Fruit fly (Drosophila melanogaster) whole organism, wandering third instar larva: ENCODE measurements around the gene CG4009.

Experiments
- Abd-B ChIP-seq: fragments of >200 bp; optimal IDR thresholded peaks from 2 replicates; lab custom pipeline; 2017; ENCODE audit warnings: missing biosample characterization, missing genetic modification characterization
- CG32264 ChIP-seq: fragments of 200-800 bp; sonication (Bioruptor generic); optimal IDR thresholded peaks from 2 replicates; lab custom pipeline; 2016; ENCODE audit warnings: missing biosample characterization, missing genetic modification characterization
- CG9705 ChIP-seq: fragments of 200-800 bp; sonication (Bioruptor generic); optimal IDR thresholded peaks from 2 replicates; lab custom pipeline; 2018; ENCODE audit warnings: missing biosample characterization, mild to moderate bottlenecking, missing genetic modification characterization
- CrebA ChIP-seq: fragments of 200-800 bp; sonication (Bioruptor generic); optimal IDR thresholded peaks from 2 replicates; lab custom pipeline; 2016; ENCODE audit warnings: missing biosample characterization, mild to moderate bottlenecking, missing genetic modification characterization, borderline replicate concordance
- Dfd ChIP-seq: fragments of >200 bp; optimal IDR thresholded peaks from 2 replicates; lab custom pipeline; 2017; ENCODE audit warnings: missing biosample characterization, missing genetic modification characterization
- HLH106 ChIP-seq: fragments of 200-800 bp; optimal IDR thresholded peaks from 3 replicates; lab custom pipeline; 2019; ENCODE audit warnings: missing biosample characterization, mild to moderate bottlenecking, missing genetic modification characterization, moderate library complexity
- Hnf4 ChIP-seq: fragments of 200-800 bp; sonication (Bioruptor generic); optimal IDR thresholded peaks from 2 replicates; lab custom pipeline; 2016; ENCODE audit warnings: missing biosample characterization, mild to moderate bottlenecking, missing genetic modification characterization
- Hr83 ChIP-seq: fragments of 200-300 bp; sonication (Bioruptor generic); optimal IDR thresholded peaks from 2 replicates; lab custom pipeline; 2016; ENCODE audit warnings: missing biosample characterization, mild to moderate bottlenecking, missing genetic modification characterization, moderate library complexity; ENCODE audit not compliant: poor library complexity, severe bottlenecking
- Mio ChIP-seq: sonication (Bioruptor generic); optimal IDR thresholded peaks from 2 replicates; lab custom pipeline; 2016; ENCODE audit warnings: missing biosample characterization, missing genetic modification characterization
- Myc ChIP-seq: fragments of >200 bp; optimal IDR thresholded peaks from 2 replicates; lab custom pipeline; 2017
- N ChIP-seq: fragments of >200 bp; optimal IDR thresholded peaks from 2 replicates; lab custom pipeline; 2018; ENCODE audit warnings: missing biosample characterization, missing external identifiers, missing genetic modification characterization
- OdsH ChIP-seq: fragments of 200-800 bp; sonication (Bioruptor generic); optimal IDR thresholded peaks from 2 replicates; lab custom pipeline; 2016; ENCODE audit warnings: missing biosample characterization, mild to moderate bottlenecking, missing genetic modification characterization
- Rel ChIP-seq, 2 experiments: fragments of 200-800 bp; sonication (Bioruptor generic) in 1 of 2; optimal IDR thresholded peaks; 2 replicates in 1 of 2; 3 replicates in 1 of 2; lab custom pipeline; 2016 to 2019; ENCODE audit warnings: mild to moderate bottlenecking in 2 of 2, missing biosample characterization in 2 of 2, missing genetic modification characterization in 2 of 2, moderate library complexity in 1 of 2
- Sp1 ChIP-seq: fragments of 200-800 bp; sonication (Bioruptor generic); optimal IDR thresholded peaks from 3 replicates; lab custom pipeline; 2019; ENCODE audit warnings: missing biosample characterization, mild to moderate bottlenecking, missing genetic modification characterization, moderate library complexity
- Vsx2 ChIP-seq: fragments of 200-300, 225-300 bp; sonication (Bioruptor generic); optimal IDR thresholded peaks from 2 replicates; lab custom pipeline; 2018; ENCODE audit warnings: missing biosample characterization, missing genetic modification characterization; ENCODE audit not compliant: partially characterized antibody
- br ChIP-seq: fragments of 200-800 bp; sonication (Bioruptor generic); optimal IDR thresholded peaks from 2 replicates; lab custom pipeline; 2016; ENCODE audit warnings: missing biosample characterization, missing genetic modification characterization
- dsf ChIP-seq: sonication (Bioruptor generic); optimal IDR thresholded peaks from 2 replicates; lab custom pipeline; 2016; ENCODE audit warnings: missing biosample characterization, missing genetic modification characterization, borderline replicate concordance
- ey ChIP-seq: fragments of 200-800 bp; sonication (Bioruptor generic); optimal IDR thresholded peaks from 2 replicates; lab custom pipeline; 2016; ENCODE audit warnings: missing biosample characterization, missing genetic modification characterization
- foxo ChIP-seq, 2 experiments: fragments of 200-800 bp; sonication (Bioruptor generic); optimal IDR thresholded peaks; 2 replicates in 1 of 2; 3 replicates in 1 of 2; lab custom pipeline; 2016 to 2017; ENCODE audit warnings: missing biosample characterization in 2 of 2, missing genetic modification characterization in 2 of 2
- fru ChIP-seq: fragments of 200-800 bp; sonication (Bioruptor generic); optimal IDR thresholded peaks from 3 replicates; lab custom pipeline; 2016; ENCODE audit warnings: missing biosample characterization, mild to moderate bottlenecking, missing genetic modification characterization
- h ChIP-seq: fragments of 200-800 bp; sonication (Bioruptor generic); optimal IDR thresholded peaks from 3 replicates; lab custom pipeline; 2016; ENCODE audit warnings: missing biosample characterization, mild to moderate bottlenecking, missing genetic modification characterization
- jim ChIP-seq: fragments of 175-275, 200-325 bp; sonication (Bioruptor generic); optimal IDR thresholded peaks from 2 replicates; lab custom pipeline; 2016; ENCODE audit warnings: missing biosample characterization, mild to moderate bottlenecking, missing genetic modification characterization
- lola ChIP-seq: fragments of >200 bp; optimal IDR thresholded peaks from 2 replicates; lab custom pipeline; 2017; ENCODE audit warnings: missing biosample characterization, missing genetic modification characterization
- pan ChIP-seq: fragments of >200 bp; optimal IDR thresholded peaks from 2 replicates; lab custom pipeline; 2017
- psq ChIP-seq: fragments of 200-800 bp; sonication (Bioruptor generic); optimal IDR thresholded peaks from 3 replicates; lab custom pipeline; 2017; ENCODE audit warnings: missing biosample characterization, mild to moderate bottlenecking, missing genetic modification characterization, moderate library complexity
- rgr ChIP-seq: fragments of 200-800 bp; sonication (Bioruptor generic); optimal IDR thresholded peaks from 3 replicates; lab custom pipeline; 2016; ENCODE audit warnings: missing biosample characterization, mild to moderate bottlenecking, missing genetic modification characterization
- sage ChIP-seq: fragments of 200-800 bp; sonication (Bioruptor generic); optimal IDR thresholded peaks from 2 replicates; lab custom pipeline; 2016; ENCODE audit warnings: missing biosample characterization, mild to moderate bottlenecking, missing genetic modification characterization
- usp ChIP-seq: fragments of >200 bp; optimal IDR thresholded peaks from 2 replicates; lab custom pipeline; 2017; ENCODE audit warnings: missing biosample characterization, missing genetic modification characterization
- woc ChIP-seq: sonication (Bioruptor generic); optimal IDR thresholded peaks from 2 replicates; lab custom pipeline; 2016; ENCODE audit warnings: missing biosample characterization, mild to moderate bottlenecking, missing genetic modification characterization

CG4009 gene

dm6 chr3R:17039993-17040807 is 4.4 kb upstream of the CG4009 start, which contains the start of the genes CG18213 and Trm7-32:
TSS of gene CG18213 (minus strand) at chr3R:17040203.
TSS of gene Trm7-32 (plus strand) at chr3R:17040682.
- TF ChIP-seq CG9705 = no peak
- no peak for TF ChIP-seq Vsx2 (GFP tag; lab: Kevin White, UChicago)
- no peak for TF ChIP-seq Dfd
- no peak for TF ChIP-seq HLH106
- TF ChIP-seq CrebA (GFP tag; lab: Kevin White, UChicago) = no peak
- TF ChIP-seq lola (GFP tag; lab: Kevin White, UChicago) = no peak
- no peak for TF ChIP-seq usp (GFP tag; lab: Kevin White, UChicago)
- TF ChIP-seq h = no peak
- no peak for TF ChIP-seq foxo (GFP tag; optimal IDR thresholded peaks at IDR 0.05; lab: Kevin White, UChicago)
- TF ChIP-seq rgr (GFP tag; lab: Kevin White, UChicago) = no peak
- TF ChIP-seq Mio (GFP tag; lab: Kevin White, UChicago) = no peak
- TF ChIP-seq N (GFP tag; lab: Kevin White, UChicago) = no peak
- no peak for TF ChIP-seq fru (GFP tag; lab: Kevin White, UChicago)
- TF ChIP-seq woc (GFP tag; lab: Kevin White, UChicago) = peak; percentile 52
- no peak for TF ChIP-seq Abd-B
- TF ChIP-seq Sp1 = no peak
- TF ChIP-seq Hnf4 (GFP tag; lab: Kevin White, UChicago) = peak; percentile 11
- TF ChIP-seq sage (GFP tag; lab: Kevin White, UChicago) = no peak

dm6 chr3R:17031502-17031901 is 4.3 kb downstream of the CG4009 start, which contains the start of gene CG31268:
TSS of gene CG31268 (plus strand) at chr3R:17031802.
- TF ChIP-seq foxo (GFP tag; optimal IDR thresholded peaks at IDR 0.05; lab: Kevin White, UChicago) = no peak
- TF ChIP-seq Sp1 = no peak
- no peak for TF ChIP-seq HLH106
- TF ChIP-seq lola (GFP tag; lab: Kevin White, UChicago) = no peak
- no peak for TF ChIP-seq usp (GFP tag; lab: Kevin White, UChicago)
- no peak for TF ChIP-seq pan (lab: Kevin White, UChicago)
- no peak for TF ChIP-seq Hnf4 (GFP tag; lab: Kevin White, UChicago)
- TF ChIP-seq Myc (lab: Kevin White, UChicago) = no peak
- no peak for TF ChIP-seq dsf (GFP tag; lab: Kevin White, UChicago)
- TF ChIP-seq rgr (GFP tag; lab: Kevin White, UChicago) = no peak
- no peak for TF ChIP-seq woc (GFP tag; lab: Kevin White, UChicago)
- TF ChIP-seq br (GFP tag; lab: Kevin White, UChicago) = no peak

dm6 chr3R:17029796-17030195 is 6.0 kb downstream of the CG4009 start:
- TF ChIP-seq Mio (GFP tag; lab: Kevin White, UChicago) (no peak), woc (GFP tag; lab: Kevin White, UChicago) (no peak), usp (GFP tag; lab: Kevin White, UChicago) (no peak), rgr (GFP tag; lab: Kevin White, UChicago) (no peak), OdsH (no peak), Rel (GFP tag; optimal IDR thresholded peaks at IDR 0.05; lab: Kevin White, UChicago) (no peak), Rel (tag; optimal IDR thresholded peaks at IDR 0.05; lab: Kevin White, UChicago) (no peak), HLH106 (no peak), ey (GFP tag; lab: Kevin White, UChicago) (no peak), CG9705 (no peak), h (no peak), Hnf4 (GFP tag; lab: Kevin White, UChicago) (no peak), Hr83 (GFP tag; lab: Kevin White, UChicago) (no peak), br (GFP tag; lab: Kevin White, UChicago) (no peak), dsf (GFP tag; lab: Kevin White, UChicago) (no peak), Dfd (no peak), CG32264 (GFP tag; lab: Kevin White, UChicago) (no peak), psq (GFP tag; lab: Kevin White, UChicago) (no peak), fru (GFP tag; lab: Kevin White, UChicago) (no peak)

dm6 chr3R:17028393-17028792 is 7.5 kb downstream of the CG4009 start, which contains the start of gene CG5225:
TSS of gene CG5225 (plus strand) at chr3R:17028693.
- TF ChIP-seq jim (GFP tag; lab: Kevin White, UChicago) = no peak
- no peak for TF ChIP-seq Abd-B
- TF ChIP-seq h = no peak
